Worm (Caenorhabditis elegans) whole organism, L4 larva: Measurements from ENCODE around the gene sri-20.

ENCODE experiments used
- ZK337.2 ChIP-seq: fragments of 200-800 bp; sonication (Bioruptor generic); IDR thresholded peaks from 2 replicates; pipeline ENCODE4 v1.3.6; 2022; ENCODE audit warnings: missing genetic modification reagents, missing genetic modification characterization, missing compliant biosample characterization
- aha-1 ChIP-seq: fragments of 150-350 bp; peaks from one replicate; lab custom pipeline; 2014; ENCODE audit warnings: missing biosample characterization, missing genetic modification characterization
- aly-2 ChIP-seq: sonication (generic microtip); optimal IDR thresholded peaks from 2 replicates; lab custom pipeline; 2018; ENCODE audit warnings: missing biosample characterization, missing genetic modification characterization
- ceh-20 ChIP-seq: fragments of 200-800 bp; sonication (Bioruptor generic); IDR thresholded peaks from 2 replicates; pipeline ENCODE4 v1.3.6; 2022; ENCODE audit warnings: missing genetic modification reagents, missing genetic modification characterization, missing compliant biosample characterization
- ces-1 ChIP-seq: fragments of 150-350 bp; sonication (generic microtip); optimal IDR thresholded peaks from 4 replicates; lab custom pipeline; 2014; ENCODE audit warnings: missing biosample characterization, missing genetic modification reagents, missing genetic modification characterization
- daf-16 ChIP-seq, 3 experiments: sonication (generic microtip); optimal IDR thresholded peaks; 2 replicates each; lab custom pipeline; 2016 to 2017; ENCODE audit warnings: missing genetic modification characterization in 3 of 3, missing genetic modification reagents in 3 of 3, mild to moderate bottlenecking in 2 of 3, missing compliant biosample characterization in 2 of 3, missing biosample characterization in 1 of 3, moderate library complexity in 1 of 3
- daf-19 ChIP-seq: fragments of 200-800 bp; sonication (Bioruptor generic); conservative IDR thresholded peaks from 2 replicates; pipeline ENCODE4 v1.3.6; 2022; ENCODE audit warnings: missing genetic modification characterization, missing compliant biosample characterization
- duxl-1 ChIP-seq: sonication (generic microtip); optimal IDR thresholded peaks from 2 replicates; lab custom pipeline; 2016; ENCODE audit warnings: mild to moderate bottlenecking, missing genetic modification characterization, moderate library complexity, missing compliant biosample characterization; ENCODE audit not compliant: poor library complexity
- dve-1 ChIP-seq: sonication (generic microtip); optimal IDR thresholded peaks from 2 replicates; lab custom pipeline; 2017; ENCODE audit warnings: antibody characterized with exemption, mild to moderate bottlenecking, missing genetic modification characterization, missing compliant biosample characterization; ENCODE audit not compliant: insufficient read depth
- egl-43 ChIP-seq: fragments of 200-800 bp; sonication (Bioruptor generic); IDR thresholded peaks from 2 replicates; pipeline ENCODE4 v1.3.6; 2022; ENCODE audit warnings: missing genetic modification reagents, missing genetic modification characterization, missing compliant biosample characterization
- gei-8 ChIP-seq: fragments of 200-800 bp; sonication (Bioruptor generic); optimal IDR thresholded peaks from 2 replicates; lab custom pipeline; 2018; ENCODE audit warnings: mild to moderate bottlenecking, missing genetic modification characterization, missing compliant biosample characterization
- hif-1 ChIP-seq, 2 experiments: sonication (generic microtip); optimal IDR thresholded peaks; 2 replicates each; lab custom pipeline; 2016 to 2017; ENCODE audit warnings: missing compliant biosample characterization in 2 of 2, missing genetic modification characterization in 2 of 2, missing genetic modification reagents in 2 of 2, missing genotype in 2 of 2, mild to moderate bottlenecking in 1 of 2
- jun-1 ChIP-seq: fragments of 150-350 bp; optimal IDR thresholded peaks from 2 replicates; lab custom pipeline; 2014; ENCODE audit warnings: missing biosample characterization, missing genetic modification reagents, missing genetic modification characterization
- lin-1 ChIP-seq: fragments of 200-800 bp; sonication (Bioruptor generic); IDR thresholded peaks from 2 replicates; pipeline ENCODE4 v1.3.6; 2022; ENCODE audit warnings: missing genetic modification reagents, missing genetic modification characterization, missing compliant biosample characterization
- lin-13 ChIP-seq: fragments of 150-350 bp; optimal IDR thresholded peaks from 2 replicates; lab custom pipeline; 2014; ENCODE audit warnings: missing biosample characterization, missing genetic modification reagents, missing genetic modification characterization
- lin-29 ChIP-seq: fragments of 200-800 bp; sonication (Bioruptor generic); IDR thresholded peaks from 2 replicates; pipeline ENCODE4 v1.3.6; 2022; ENCODE audit warnings: missing genetic modification reagents, missing genetic modification characterization, missing compliant biosample characterization
- lir-3 ChIP-seq: sonication (generic microtip); optimal IDR thresholded peaks from 2 replicates; lab custom pipeline; 2016; ENCODE audit warnings: mild to moderate bottlenecking, missing genetic modification characterization, missing compliant biosample characterization
- mdl-1 ChIP-seq, 2 experiments: fragments of 150-350 bp in 1 of 2; sonication (generic microtip) in 1 of 2; optimal IDR thresholded peaks; 2 replicates each; lab custom pipeline; 2014 to 2017; ENCODE audit warnings: missing biosample characterization in 2 of 2, missing genetic modification characterization in 2 of 2
- nhr-10 ChIP-seq: fragments of 150-350 bp; optimal IDR thresholded peaks from 2 replicates; lab custom pipeline; 2014; ENCODE audit warnings: missing biosample characterization, missing genetic modification characterization
- nhr-102 ChIP-seq: sonication (generic microtip); optimal IDR thresholded peaks from 2 replicates; lab custom pipeline; 2016; ENCODE audit warnings: mild to moderate bottlenecking, missing genetic modification characterization, moderate library complexity, missing compliant biosample characterization
- nhr-11 ChIP-seq: fragments of 150-350 bp; optimal IDR thresholded peaks from 2 replicates; lab custom pipeline; 2014; ENCODE audit warnings: missing biosample characterization, missing genetic modification characterization
- nhr-111 ChIP-seq: fragments of 200-800 bp; sonication (Bioruptor generic); optimal IDR thresholded peaks from 2 replicates; lab custom pipeline; 2018; ENCODE audit warnings: mild to moderate bottlenecking, missing genetic modification characterization, missing compliant biosample characterization
- nhr-237 ChIP-seq: sonication (generic microtip); optimal IDR thresholded peaks from 2 replicates; lab custom pipeline; 2017; ENCODE audit warnings: missing biosample characterization, missing genetic modification characterization
- nhr-28 ChIP-seq: fragments of 150-350 bp; optimal IDR thresholded peaks from 2 replicates; lab custom pipeline; 2014; ENCODE audit warnings: missing biosample characterization, missing genetic modification characterization
- nhr-77 ChIP-seq: fragments of 150-350 bp; optimal IDR thresholded peaks from 2 replicates; lab custom pipeline; 2014; ENCODE audit warnings: missing biosample characterization, missing genetic modification characterization
- pha-4 ChIP-seq, 2 experiments: fragments of 150-350 bp in 1 of 2; fragments of 200-800 bp in 1 of 2; sonication (Bioruptor generic) in 1 of 2; IDR thresholded peaks in 1 of 2; optimal IDR thresholded peaks in 1 of 2; 2 replicates each; pipeline versions ENCODE4 v1.3.6 to Lab custom; 2014 to 2022; ENCODE audit warnings: missing genetic modification characterization in 2 of 2, missing genetic modification reagents in 2 of 2, missing biosample characterization in 1 of 2, missing compliant biosample characterization in 1 of 2
- pqm-1 ChIP-seq: sonication (generic microtip); optimal IDR thresholded peaks from 2 replicates; lab custom pipeline; 2017; ENCODE audit warnings: missing biosample characterization, missing genetic modification characterization
- sdz-12 ChIP-seq: fragments of 200-800 bp; sonication (Bioruptor generic); optimal IDR thresholded peaks from 2 replicates; lab custom pipeline; 2018; ENCODE audit warnings: mild to moderate bottlenecking, missing genetic modification characterization, missing compliant biosample characterization
- skn-1 ChIP-seq: fragments of 150-350 bp; optimal IDR thresholded peaks from 2 replicates; lab custom pipeline; 2014; ENCODE audit warnings: missing biosample characterization, missing genetic modification characterization
- spr-3 ChIP-seq: fragments of 200-800 bp; sonication (Bioruptor generic); optimal IDR thresholded peaks from 2 replicates; lab custom pipeline; 2018; ENCODE audit warnings: mild to moderate bottlenecking, missing genetic modification characterization, missing compliant biosample characterization
- unc-39 ChIP-seq: sonication (generic microtip); optimal IDR thresholded peaks from 2 replicates; lab custom pipeline; 2017; ENCODE audit warnings: missing biosample characterization, missing genetic modification characterization
- unc-62 ChIP-seq, 3 experiments: fragments of 150-350 bp in 1 of 3; sonication (generic microtip); optimal IDR thresholded peaks in 2 of 3; peaks in 1 of 3; 1 replicate in 1 of 3; 2 replicates in 2 of 3; lab custom pipeline; 2014 to 2017; ENCODE audit warnings: missing biosample characterization in 3 of 3, missing genetic modification characterization in 3 of 3, missing genetic modification reagents in 3 of 3, missing genotype in 1 of 3
- ztf-11 ChIP-seq: fragments of 150-350 bp; optimal IDR thresholded peaks from 2 replicates; lab custom pipeline; 2014; ENCODE audit warnings: missing biosample characterization, missing genetic modification characterization

The sri-20 gene

DNA sequence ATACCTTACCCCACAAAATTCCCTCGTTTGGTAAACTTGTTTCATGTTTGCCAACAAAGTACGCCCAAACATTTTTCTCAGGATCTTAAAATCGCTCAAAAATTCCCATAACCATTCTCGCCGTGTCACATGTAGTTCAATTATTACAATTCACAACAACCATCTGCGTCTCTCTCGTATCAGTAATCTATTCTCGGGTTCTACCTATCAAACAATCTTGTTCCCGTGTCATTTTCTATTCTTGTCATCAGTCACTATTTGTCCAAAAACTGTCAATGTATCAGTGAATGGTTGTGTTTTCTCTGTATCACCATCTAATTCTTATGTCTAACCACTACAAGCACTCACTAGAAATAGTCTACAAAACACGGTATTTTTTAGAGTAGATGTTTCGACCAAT is 2.8 kb downstream of the sri-20 start (continued):
- peak in 1 of 2 experiments; percentile 66 for TF ChIP-seq mdl-1 (tag; optimal IDR thresholded peaks at IDR 0.05; lab: Kevin White, UChicago)
- no peak for TF ChIP-seq jun-1 (tag; lab: Kevin White, UChicago)
- no peak for TF ChIP-seq daf-16 (GFP tag; optimal IDR thresholded peaks at IDR 0.05; lab: Kevin White, UChicago)
- TF ChIP-seq daf-16 (tag; optimal IDR thresholded peaks at IDR 0.05; lab: Kevin White, UChicago), result peak; percentile 83
- TF ChIP-seq ceh-20 (GFP tag; lab: Robert Waterston, UW), result no peak
- TF ChIP-seq duxl-1, result no peak
- TF ChIP-seq ztf-11 (tag; lab: Kevin White, UChicago), result no peak
- TF ChIP-seq egl-43, result no peak
- no peak for TF ChIP-seq nhr-111
- TF ChIP-seq sdz-12, result no peak
- TF ChIP-seq lin-13 (GFP tag; lab: Kevin White, UChicago), result no peak
- TF ChIP-seq gei-8, result no peak

DNA sequence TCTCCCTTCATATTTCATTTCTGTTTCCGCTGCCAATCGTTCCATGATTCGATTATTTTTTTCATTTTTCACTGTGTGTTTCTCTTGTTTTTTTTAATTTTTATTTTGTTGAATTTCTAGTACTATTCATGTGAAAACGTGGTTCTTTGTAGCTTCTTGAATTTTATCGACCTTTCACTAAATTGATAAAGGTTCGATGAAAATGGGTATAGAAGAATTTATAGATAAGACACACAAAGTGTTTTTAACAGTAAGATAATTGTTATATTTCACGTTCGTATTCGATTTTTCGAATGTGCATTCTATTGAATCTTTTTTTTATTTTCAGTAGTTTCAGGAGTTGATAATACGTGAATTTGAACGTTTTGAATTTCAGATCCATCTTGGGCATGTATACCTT is 3.6 kb downstream of the sri-20 start, which contains the start of gene ugt-49:
Gene ugt-49, plus strand, starts transcription at position 371 of the 400 bp plus-strand sequence.
- TF ChIP-seq daf-16 (GFP tag; optimal IDR thresholded peaks at IDR 0.05; lab: Kevin White, UChicago), result no peak
- peak; percentile 43 for TF ChIP-seq daf-16 (tag; optimal IDR thresholded peaks at IDR 0.05; lab: Kevin White, UChicago)
- TF ChIP-seq nhr-28 (tag; lab: Kevin White, UChicago), result peak; percentile 79
- TF ChIP-seq spr-3 (GFP tag; lab: Kevin White, UChicago), result no peak
- TF ChIP-seq pqm-1, result peak; percentile 34
- TF ChIP-seq dve-1 (tag; lab: Kevin White, UChicago), result peak; percentile 5

DNA sequence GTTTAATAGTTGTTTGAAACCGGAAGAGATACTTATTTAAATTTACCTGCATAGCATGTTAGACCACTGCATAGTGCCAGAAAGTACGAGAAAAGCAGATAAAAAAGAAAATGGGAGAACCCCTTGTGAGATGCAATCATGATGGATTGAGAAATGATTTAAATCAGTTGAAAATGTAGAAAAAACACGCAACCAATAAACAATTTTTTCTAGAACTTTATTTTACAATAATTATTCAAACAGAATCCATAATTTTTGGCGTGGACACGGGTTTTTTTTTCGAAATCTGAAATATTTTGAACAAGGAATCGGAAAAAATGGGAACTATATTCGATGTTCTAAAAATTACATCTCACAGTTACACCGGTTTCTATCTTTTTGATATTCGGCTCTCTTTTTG is 10.9 kb downstream of the sri-20 start, which contains the start of gene AC3.12:
Gene AC3.12, minus strand, starts transcription at position 101 of the 400 bp plus-strand sequence.
- TF ChIP-seq pqm-1 (no peak), nhr-10 (tag; lab: Kevin White, UChicago) (no peak), lin-29 (GFP tag; lab: Robert Waterston, UW) (no peak), unc-39 (tag; lab: Kevin White, UChicago) (no peak), ces-1 (GFP tag; lab: Kevin White, UChicago) (no peak), egl-43 (no peak), nhr-102 (tag; lab: Kevin White, UChicago) (no peak), lin-1 (no peak), ceh-20 (GFP tag; lab: Robert Waterston, UW) (no peak), nhr-11 (tag; lab: Kevin White, UChicago) (no peak), pha-4 (GFP tag; IDR thresholded peaks at IDR 0.05; lab: Robert Waterston, UW) (no peak), pha-4 (tag; optimal IDR thresholded peaks at IDR 0.05; lab: Kevin White, UChicago) (no peak), nhr-77 (no peak), nhr-237 (tag; lab: Kevin White, UChicago) (no peak), lir-3 (tag; lab: Kevin White, UChicago) (no peak)
- TF ChIP-seq, all 104 proteins: peak for 0

DNA sequence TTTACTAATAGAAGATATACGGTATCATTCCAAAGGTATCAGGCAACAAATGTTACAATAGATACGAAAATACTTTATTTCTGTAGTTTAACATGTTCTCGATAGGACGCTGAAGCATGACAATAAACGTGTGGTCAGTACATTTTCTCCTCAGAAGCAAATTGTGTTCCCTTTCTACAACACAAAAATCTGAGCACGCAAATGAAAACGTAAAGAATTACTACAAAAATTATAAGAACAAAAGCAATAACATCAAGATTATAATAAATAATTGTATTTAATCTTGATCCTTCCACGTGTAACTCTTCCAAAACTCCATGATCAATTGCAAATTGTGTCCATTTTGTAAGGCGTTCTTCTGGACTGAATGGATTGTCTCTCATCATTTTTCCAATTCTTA is 11.4 kb downstream of the sri-20 start:
- TF ChIP-seq nhr-11 (tag; lab: Kevin White, UChicago) (no peak), aly-2 (tag; lab: Kevin White, UChicago) (no peak), aha-1 (tag; lab: Kevin White, UChicago) (peak; percentile 95), skn-1 (tag; lab: Kevin White, UChicago) (no peak), gei-8 (no peak), ZK337.2 (GFP tag; lab: Robert Waterston, UW) (no peak), hif-1 (tag; optimal IDR thresholded peaks at IDR 0.05; lab: Kevin White, UChicago) (no peak), dve-1 (tag; lab: Kevin White, UChicago) (no peak), nhr-10 (tag; lab: Kevin White, UChicago) (no peak), daf-19 (GFP tag; lab: Robert Waterston, UW) (no peak), unc-62 (GFP tag; optimal IDR thresholded peaks at IDR 0.05 in 1 of 2; lab: Kevin White, UChicago) (peak in 1 of 2 experiments; percentile 68), unc-62 (tag; optimal IDR thresholded peaks at IDR 0.05; lab: Kevin White, UChicago) (no peak)
- TF ChIP-seq, all 104 proteins: peak for 2
